Fruit fly (Drosophila melanogaster) whole organism, prepupa: ENCODE measurements around the gene CG43796.

Experiments
- Blimp-1 ChIP-seq: fragments of 200-800 bp; sonication (Bioruptor generic); optimal IDR thresholded peaks from 3 replicates; lab custom pipeline; 2017; ENCODE audit warnings: missing biosample characterization, missing genetic modification characterization, mild to moderate bottlenecking, moderate library complexity, missing genetic modification reagents
- CG1621 ChIP-seq: fragments of 200-800 bp; sonication (Bioruptor generic); optimal IDR thresholded peaks from 3 replicates; lab custom pipeline; 2018; ENCODE audit warnings: missing biosample characterization, mild to moderate bottlenecking, missing genetic modification characterization
- CG16779 ChIP-seq: fragments of 200-800 bp; sonication (Bioruptor generic); optimal IDR thresholded peaks from 3 replicates; lab custom pipeline; 2017; ENCODE audit warnings: missing biosample characterization, mild to moderate bottlenecking, missing genetic modification characterization
- CG3032 ChIP-seq: fragments of 200-800 bp; optimal IDR thresholded peaks from 2 replicates; lab custom pipeline; 2019; ENCODE audit warnings: missing biosample characterization, mild to moderate bottlenecking, missing genetic modification characterization, moderate library complexity
- CG32006 ChIP-seq: fragments of 200-800 bp; sonication (Bioruptor generic); optimal IDR thresholded peaks from 3 replicates; lab custom pipeline; 2017; ENCODE audit warnings: missing biosample characterization, mild to moderate bottlenecking, missing genetic modification characterization
- CG3919 ChIP-seq: fragments of 200-800 bp; sonication (Bioruptor generic); optimal IDR thresholded peaks from 3 replicates; lab custom pipeline; 2016; ENCODE audit warnings: missing biosample characterization, missing genetic modification characterization
- CG4318 ChIP-seq: fragments of 200-800 bp; sonication (Bioruptor generic); optimal IDR thresholded peaks from 3 replicates; lab custom pipeline; 2017; ENCODE audit warnings: missing biosample characterization, mild to moderate bottlenecking, missing genetic modification characterization
- CG6163 ChIP-seq: fragments of 200-800 bp; sonication (Bioruptor generic); IDR thresholded peaks from 3 replicates; pipeline ENCODE4 v1.3.6; 2022; ENCODE audit warnings: missing biosample characterization, missing genetic modification characterization
- CG6792 ChIP-seq: fragments of 200-800 bp; sonication (Bioruptor generic); optimal IDR thresholded peaks from 3 replicates; lab custom pipeline; 2016; ENCODE audit warnings: missing biosample characterization, missing genetic modification characterization
- CG6808 ChIP-seq: fragments of 200-800 bp; sonication (Bioruptor generic); optimal IDR thresholded peaks from 3 replicates; lab custom pipeline; 2017; ENCODE audit warnings: missing biosample characterization, missing genetic modification characterization, mild to moderate bottlenecking, moderate library complexity, missing genetic modification reagents
- CG8119 ChIP-seq: fragments of 200-800 bp; sonication (Bioruptor generic); IDR thresholded peaks from 3 replicates; pipeline ENCODE4 v1.3.6; 2022; ENCODE audit warnings: missing biosample characterization, missing genetic modification characterization
- Eip75B ChIP-seq: fragments of 200-800 bp; sonication (Bioruptor generic); optimal IDR thresholded peaks from 3 replicates; lab custom pipeline; 2016; ENCODE audit warnings: missing biosample characterization, missing genetic modification characterization
- Eip78C ChIP-seq: fragments of 200-800 bp; sonication (Bioruptor generic); peaks from one replicate; lab custom pipeline; 2016; ENCODE audit warnings: missing biosample characterization, missing genetic modification characterization
- Ets96B ChIP-seq: fragments of 200-800 bp; optimal IDR thresholded peaks from 2 replicates; lab custom pipeline; 2019; ENCODE audit warnings: missing biosample characterization, mild to moderate bottlenecking, missing genetic modification characterization, moderate library complexity
- Hr38 ChIP-seq: sonication (Bioruptor generic); optimal IDR thresholded peaks from 2 replicates; lab custom pipeline; 2016; ENCODE audit warnings: missing biosample characterization, missing genetic modification characterization
- Hr39 ChIP-seq: fragments of 200-800 bp; sonication (Bioruptor generic); optimal IDR thresholded peaks from 2 replicates; lab custom pipeline; 2016; ENCODE audit warnings: missing biosample characterization, missing genetic modification characterization
- Hr4 ChIP-seq: fragments of 200-800 bp; sonication (Bioruptor generic); optimal IDR thresholded peaks from 3 replicates; lab custom pipeline; 2016; ENCODE audit warnings: missing biosample characterization, missing genetic modification characterization
- Smox ChIP-seq: fragments of 200-800 bp; sonication (Bioruptor generic); optimal IDR thresholded peaks from 3 replicates; lab custom pipeline; 2016; ENCODE audit warnings: missing biosample characterization, missing genetic modification characterization
- Sox14 ChIP-seq: fragments of 200-800 bp; sonication (Bioruptor generic); optimal IDR thresholded peaks from 3 replicates; lab custom pipeline; 2016; ENCODE audit warnings: missing biosample characterization, missing genetic modification characterization
- Sox15 ChIP-seq: fragments of 200-800 bp; sonication (Bioruptor generic); optimal IDR thresholded peaks from 3 replicates; lab custom pipeline; 2016; ENCODE audit warnings: missing biosample characterization, missing genetic modification characterization
- dsx ChIP-seq: fragments of 200-800 bp; optimal IDR thresholded peaks from 3 replicates; lab custom pipeline; 2019; ENCODE audit warnings: missing biosample characterization, mild to moderate bottlenecking, missing genetic modification characterization, moderate library complexity; ENCODE audit not compliant: poor library complexity, severe bottlenecking
- eg ChIP-seq: fragments of 200-800 bp; sonication (Bioruptor generic); IDR thresholded peaks from 3 replicates; pipeline ENCODE4 v1.3.6; 2022; ENCODE audit warnings: missing biosample characterization, missing genetic modification characterization
- esn ChIP-seq: fragments of 200-800 bp; sonication (Bioruptor generic); optimal IDR thresholded peaks from 2 replicates; lab custom pipeline; 2016; ENCODE audit warnings: missing biosample characterization, mild to moderate bottlenecking, missing genetic modification characterization, moderate library complexity
- fkh ChIP-seq: fragments of 200-800 bp; sonication (Bioruptor generic); optimal IDR thresholded peaks from 3 replicates; lab custom pipeline; 2017; ENCODE audit warnings: missing biosample characterization, mild to moderate bottlenecking, missing genetic modification characterization, moderate library complexity
- salr ChIP-seq, 2 experiments: fragments of 200-800 bp; sonication (Bioruptor generic); optimal IDR thresholded peaks; 3 replicates each; lab custom pipeline; 2016 to 2018; ENCODE audit warnings: missing biosample characterization in 2 of 2, missing genetic modification characterization in 2 of 2, mild to moderate bottlenecking in 1 of 2
- spab ChIP-seq: fragments of 200-800 bp; sonication (Bioruptor generic); optimal IDR thresholded peaks from 2 replicates; lab custom pipeline; 2017; ENCODE audit warnings: missing biosample characterization, mild to moderate bottlenecking, missing genetic modification characterization, missing genetic modification reagents
- svp ChIP-seq: fragments of 200-800 bp; sonication (Bioruptor generic); peaks from one replicate; lab custom pipeline; 2016; ENCODE audit warnings: missing biosample characterization, missing genetic modification characterization
- vri ChIP-seq: fragments of 200-800 bp; sonication (Bioruptor generic); optimal IDR thresholded peaks from 3 replicates; lab custom pipeline; 2016; ENCODE audit warnings: missing biosample characterization, mild to moderate bottlenecking, missing genetic modification characterization

The CG43796 gene

DNA sequence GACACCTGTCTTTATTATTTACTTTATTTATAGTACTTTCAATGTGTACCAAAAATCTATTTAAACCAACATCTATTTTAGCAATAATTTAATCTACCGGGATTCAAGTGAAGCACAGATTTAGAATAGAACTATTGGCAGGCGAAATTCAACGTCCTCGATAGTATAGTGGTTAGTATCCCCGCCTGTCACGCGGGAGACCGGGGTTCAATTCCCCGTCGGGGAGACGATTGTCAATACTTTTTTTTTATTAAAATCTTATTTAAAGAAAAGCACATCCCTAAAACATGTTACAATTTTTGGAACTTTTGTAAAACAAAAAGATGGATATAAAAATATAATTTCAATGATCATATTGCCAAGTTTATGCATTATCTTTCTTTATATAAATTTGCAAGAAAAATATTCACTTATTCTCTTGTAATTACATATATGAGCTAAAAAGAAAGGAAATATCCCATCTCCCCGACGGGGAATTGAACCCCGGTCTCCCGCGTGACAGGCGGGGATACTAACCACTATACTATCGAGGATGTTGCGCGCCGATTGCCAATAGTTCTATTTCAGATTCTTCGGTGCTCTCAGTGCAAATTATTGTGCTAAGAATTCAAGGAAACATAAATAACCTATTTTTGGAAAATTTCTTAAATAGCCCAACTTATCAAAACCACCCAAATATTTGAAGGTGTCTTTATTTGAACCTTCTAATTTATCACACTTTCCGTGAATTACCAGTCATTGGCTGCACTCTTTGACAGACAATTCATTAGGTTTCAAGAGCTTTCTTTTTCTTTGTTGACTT is at the start of gene CG43796:
Gene CG43796 (plus strand): TSS at position 752 of the 802 bp plus-strand sequence.
- peak; percentile 28 for TF ChIP-seq svp
- peak; percentile 50 for TF ChIP-seq Eip78C
- no peak for TF ChIP-seq spab (GFP tag; lab: Kevin White, UChicago)
- TF ChIP-seq, all 60 proteins: peak for 2

DNA sequence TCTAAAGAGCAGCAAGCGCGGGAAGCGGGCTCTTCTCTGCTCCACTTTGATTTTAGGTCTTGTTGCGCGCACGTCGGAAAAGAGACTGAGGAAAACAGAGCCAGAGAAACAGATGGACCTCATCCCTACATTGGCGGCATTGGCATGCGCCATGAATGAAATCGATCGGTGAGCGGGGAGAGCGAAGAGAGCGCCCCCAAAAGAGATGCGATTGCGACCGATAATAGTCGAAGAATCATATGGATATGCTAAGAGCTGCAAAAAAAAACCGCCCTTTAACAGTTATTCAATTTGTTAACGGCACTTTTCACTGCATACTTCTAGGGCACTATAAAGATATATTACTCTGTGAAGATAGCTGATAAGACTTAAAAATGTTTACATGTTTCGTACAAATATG is 48.7 kb upstream of the CG43796 start, which contains the start of gene grk:
Gene grk (minus strand): TSS at position 87 of the 400 bp plus-strand sequence.
- TF ChIP-seq spab (GFP tag; lab: Kevin White, UChicago) (no peak), dsx (GFP tag; lab: Kevin White, UChicago) (no peak), salr (GFP tag; optimal IDR thresholded peaks at IDR 0.05; lab: Kevin White, UChicago) (no peak), Blimp-1 (GFP tag; lab: Kevin White, UChicago) (no peak), CG3919 (no peak), CG4318 (GFP tag; lab: Kevin White, UChicago) (no peak)

DNA sequence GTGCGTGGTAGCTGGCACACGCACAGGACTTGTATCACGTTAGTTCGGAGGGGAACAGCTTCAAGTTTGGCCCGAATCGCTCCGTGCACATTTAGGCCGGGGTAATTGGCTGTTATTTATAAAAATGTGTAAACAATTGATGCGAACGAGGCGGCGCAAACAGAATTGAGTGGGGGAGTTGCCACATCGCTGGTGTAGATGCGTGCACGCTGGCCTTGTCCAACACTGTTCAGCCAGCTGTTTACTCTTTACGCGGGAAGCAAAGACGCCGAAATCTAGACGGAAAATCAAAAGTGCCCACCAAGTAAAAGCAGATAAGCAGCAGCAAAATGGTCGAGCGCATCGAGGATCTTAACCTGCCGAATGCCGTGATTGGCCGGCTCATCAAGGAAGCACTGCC is 45.0 kb upstream of the CG43796 start, which contains the start of the genes D12 and Chrac-14:
Gene D12 (minus strand): TSS at position 190 of the 400 bp plus-strand sequence.
Gene Chrac-14 (plus strand): TSS at position 230 of the 400 bp plus-strand sequence.
- TF ChIP-seq esn (GFP tag; lab: Kevin White, UChicago) (peak; percentile 25), CG6163 (GFP tag; lab: Robert Waterston, UW) (0 out of 3 replicates have a peak, but pooled peaks have one; percentile 27), Smox (GFP tag; lab: Kevin White, UChicago) (no peak), fkh (GFP tag; lab: Kevin White, UChicago) (peak; percentile 88)

DNA sequence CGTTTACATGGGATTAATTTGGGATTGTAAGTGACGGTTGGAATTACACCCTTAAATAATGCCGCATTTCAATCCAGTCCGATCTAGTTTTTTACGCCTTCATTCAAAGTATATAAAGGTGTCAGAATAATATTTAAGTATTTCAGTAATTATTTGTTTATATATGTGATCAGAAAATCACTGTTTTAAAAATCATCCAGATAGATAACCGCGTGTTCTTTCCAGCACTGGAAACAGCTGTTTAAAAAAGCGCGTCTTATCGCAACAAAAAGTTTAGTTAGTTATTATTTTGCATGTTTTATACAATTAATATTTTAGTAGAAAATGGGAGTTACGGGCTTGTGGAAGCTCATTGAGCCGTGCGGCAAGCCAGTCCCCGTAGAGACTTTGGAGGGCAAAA is 44.1 kb upstream of the CG43796 start, which contains the start of gene mus201:
Gene mus201 (plus strand): TSS at position 118 of the 400 bp plus-strand sequence.
- no peak for TF ChIP-seq CG1621 (tag; lab: Kevin White, UChicago)
- no peak for TF ChIP-seq CG8119
- no peak for TF ChIP-seq CG3032 (tag; lab: Kevin White, UChicago)
- TF ChIP-seq esn (GFP tag; lab: Kevin White, UChicago) = no peak
- no peak for TF ChIP-seq CG32006
- TF ChIP-seq vri (GFP tag; lab: Kevin White, UChicago) = no peak
- TF ChIP-seq salr (GFP tag; optimal IDR thresholded peaks at IDR 0.05; lab: Kevin White, UChicago) = no peak
- no peak for TF ChIP-seq Eip75B (GFP tag; lab: Kevin White, UChicago)
- TF ChIP-seq spab (GFP tag; lab: Kevin White, UChicago) = no peak
- TF ChIP-seq CG16779 (tag; lab: Kevin White, UChicago) = no peak
- no peak for TF ChIP-seq CG3919

DNA sequence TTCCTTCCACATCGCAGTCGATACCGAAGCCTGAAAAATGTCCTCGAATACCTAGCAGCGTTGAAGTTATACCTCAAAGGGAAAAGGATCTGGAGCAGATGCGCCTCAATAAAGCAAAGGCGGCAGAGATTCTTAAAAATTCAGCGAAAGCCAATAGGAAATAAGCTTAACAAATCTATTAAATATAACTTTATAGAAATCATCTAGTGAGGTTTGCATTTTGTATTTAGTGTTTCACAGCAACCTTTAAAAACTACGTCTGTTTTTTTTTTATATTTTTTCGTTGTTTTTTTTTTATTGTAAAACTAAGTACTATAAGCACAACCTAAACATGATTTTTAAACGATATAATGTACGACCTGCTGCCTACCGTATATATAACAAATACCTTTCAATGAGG is 40.0 kb upstream of the CG43796 start, which contains the start of gene CG31897:
Gene CG31897 (plus strand): TSS at position 301 of the 400 bp plus-strand sequence.
- no peak for TF ChIP-seq esn (GFP tag; lab: Kevin White, UChicago)
- no peak for TF ChIP-seq Hr38 (GFP tag; lab: Kevin White, UChicago)
- TF ChIP-seq CG6808 (GFP tag; lab: Kevin White, UChicago) = no peak
- TF ChIP-seq eg = no peak
- TF ChIP-seq, all 60 proteins: peak for 0

DNA sequence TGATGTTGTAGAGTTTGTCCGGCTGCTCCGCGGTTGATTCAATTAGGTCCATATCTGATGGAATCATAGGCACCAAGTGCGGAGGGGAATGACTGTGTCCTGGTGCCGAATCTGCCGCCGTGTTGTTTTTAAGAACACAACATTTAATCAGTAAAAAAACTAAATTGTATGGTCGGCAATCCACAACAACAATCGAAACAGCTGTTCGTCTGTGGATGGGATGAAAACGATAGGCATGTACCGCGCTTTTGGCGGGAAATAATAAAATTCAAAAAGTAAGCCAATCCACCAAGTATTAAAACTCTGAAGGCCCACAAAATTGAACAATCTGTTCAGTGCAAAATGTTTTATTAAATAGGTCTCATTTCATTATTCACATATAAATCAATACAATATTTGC is 32.8 kb upstream of the CG43796 start, which contains the start of gene Aasdh:
Gene Aasdh (minus strand): TSS at position 219 of the 400 bp plus-strand sequence.
- TF ChIP-seq Ets96B (tag; lab: Kevin White, UChicago) (no peak), Hr4 (no peak), Sox14 (GFP tag; lab: Kevin White, UChicago) (no peak), Sox15 (GFP tag; lab: Kevin White, UChicago) (no peak), CG6792 (GFP tag; lab: Kevin White, UChicago) (no peak), Hr39 (GFP tag; lab: Kevin White, UChicago) (no peak)
